Worm (Caenorhabditis elegans) whole organism, mixed stage, embryonic: ENCODE data around the gene srx-119.

Source experiments
- ces-1 ChIP-seq: fragments of 150-350 bp; optimal IDR thresholded peaks from 2 replicates; lab custom pipeline; 2014; ENCODE audit warnings: missing biosample characterization, missing genetic modification reagents, missing genetic modification characterization
- mls-2 ChIP-seq: sonication (generic microtip); optimal IDR thresholded peaks from 2 replicates; lab custom pipeline; 2016; ENCODE audit warnings: mild to moderate bottlenecking, missing genetic modification characterization, moderate library complexity, missing compliant biosample characterization
- nhr-237 ChIP-seq: fragments of 150-350 bp; optimal IDR thresholded peaks from 2 replicates; lab custom pipeline; 2014; ENCODE audit warnings: missing biosample characterization, missing genetic modification characterization
- snpc-4 ChIP-seq: fragments of 150-350 bp; optimal IDR thresholded peaks from 2 replicates; lab custom pipeline; 2014; ENCODE audit warnings: missing biosample characterization, missing genetic modification characterization

DNA sequence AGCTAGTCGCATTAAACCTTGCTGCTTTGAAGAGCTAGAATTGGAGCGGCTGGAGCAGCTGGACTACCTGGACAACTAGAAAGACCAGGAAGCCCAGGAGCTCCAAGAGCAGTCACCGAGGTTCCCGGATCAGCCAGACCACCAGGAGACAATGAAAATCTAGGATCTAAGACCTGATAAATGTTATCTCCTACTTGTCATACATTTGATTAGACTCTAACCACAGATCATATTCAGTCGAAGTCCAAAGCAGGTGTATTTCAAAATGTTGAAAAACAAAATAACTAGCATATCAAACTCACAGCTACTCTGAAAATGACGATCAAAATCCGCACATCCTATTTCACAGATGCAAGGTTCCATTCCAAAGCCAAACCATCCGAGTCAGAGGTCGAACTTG lies 36.1 kb upstream of the srx-119 start, which contains the start of gene srz-6:
- TF ChIP-seq mls-2 (no peak), nhr-237 (tag; lab: Kevin White, UChicago) (no peak), snpc-4 (tag; lab: Kevin White, UChicago) (no peak), ces-1 (GFP tag; lab: Kevin White, UChicago) (no peak)
